Worm (Caenorhabditis elegans): ENCODE measurements around the gene famh-161.

Gene famh-161

DNA sequence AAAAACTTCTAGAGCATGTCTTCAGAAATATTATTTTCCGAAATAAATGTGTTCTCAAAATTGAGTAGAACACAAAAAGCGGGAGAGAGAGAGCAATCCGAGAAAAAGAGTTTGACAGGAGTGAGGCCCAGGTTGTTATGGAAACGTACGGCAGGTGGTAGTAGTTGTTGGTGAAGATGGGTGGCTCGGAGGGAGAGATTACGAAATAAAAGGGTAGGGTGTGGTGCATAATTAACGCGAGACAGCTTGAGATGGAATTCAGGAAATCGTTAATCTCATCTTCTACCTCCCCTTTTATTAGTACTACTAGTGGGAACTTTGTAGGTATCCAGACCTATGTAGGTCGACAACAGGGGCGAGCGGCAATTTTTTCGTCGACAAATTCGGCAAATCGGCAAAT, at the start of gene famh-161:
TSS of gene famh-161 (minus strand) at position 101 of the 400 bp plus-strand sequence.
- no peak for TF ChIP-seq D2030.7 (GFP tag; IDR thresholded peaks at IDR 0.05)
- TF ChIP-seq attf-3 (GFP tag; conservative IDR thresholded peaks at IDR 0.05): no peak
- TF ChIP-seq T07F8.4 (tag; optimal IDR thresholded peaks at IDR 0.05): no peak
- no peak for TF ChIP-seq F33H1.4 (GFP tag; IDR thresholded peaks at IDR 0.05)
- TF ChIP-seq sea-2 (GFP tag; IDR thresholded peaks at IDR 0.05): no peak
- TF ChIP-seq ceh-27 (GFP tag; optimal IDR thresholded peaks at IDR 0.05): no peak
- TF ChIP-seq bed-2 (GFP tag; IDR thresholded peaks at IDR 0.05): no peak
- TF ChIP-seq snpc-1.3 (tag; optimal IDR thresholded peaks at IDR 0.05; ENCODE audit: insufficient read depth): no peak
- no peak for TF ChIP-seq somi-1 (GFP tag; optimal IDR thresholded peaks at IDR 0.05)
- no peak for TF ChIP-seq unc-130 (GFP tag; optimal IDR thresholded peaks at IDR 0.05)
- no peak for TF ChIP-seq ekl-4 (GFP tag; IDR thresholded peaks at IDR 0.05)
- no peak for TF ChIP-seq K12H6.12 (tag; optimal IDR thresholded peaks at IDR 0.05)

DNA sequence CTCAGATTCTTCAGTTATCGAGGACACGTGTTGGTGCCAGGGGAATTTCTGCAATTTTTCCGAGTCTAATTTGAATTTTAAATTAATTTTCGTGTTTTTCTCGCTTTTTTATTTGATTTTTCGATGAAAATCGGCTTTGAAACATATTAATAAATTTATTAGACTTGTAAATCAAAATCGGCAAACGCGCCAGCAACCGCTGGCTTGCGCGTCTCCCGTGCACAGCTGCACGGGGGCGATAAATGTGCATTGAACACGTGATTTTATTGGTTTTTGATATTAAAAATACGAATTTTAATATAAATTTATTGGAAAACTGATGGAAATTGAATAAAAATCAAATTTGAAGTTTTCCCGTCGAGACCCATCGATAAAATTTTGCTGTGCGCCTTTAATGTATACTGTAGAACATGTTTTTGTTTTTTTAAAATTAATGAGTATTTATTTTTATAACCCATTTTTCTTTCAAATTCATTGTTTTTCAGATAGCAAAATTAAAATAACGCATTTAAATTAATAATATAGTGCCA, 46.6 kb upstream of the famh-161 start, which contains the start of gene F26F2.7:
TSS of gene F26F2.7 (plus strand) at position 480 of the 530 bp plus-strand sequence.
- peak; percentile 32 for TF ChIP-seq F57C9.4 (tag; optimal IDR thresholded peaks at IDR 0.05)
- peak; percentile 80 for TF ChIP-seq nhr-80 (tag; optimal IDR thresholded peaks at IDR 0.05)
- TF ChIP-seq egl-18 (GFP tag; IDR thresholded peaks at IDR 0.05): no peak
- peak; percentile 28 for TF ChIP-seq F22D6.2 (tag; optimal IDR thresholded peaks at IDR 0.05)
- no peak for TF ChIP-seq fkh-3 (tag; optimal IDR thresholded peaks at IDR 0.05)
- TF ChIP-seq mel-28 (tag; optimal IDR thresholded peaks at IDR 0.05; ENCODE audit: borderline replicate concordance): no peak
- TF ChIP-seq C17E4.6 (GFP tag; IDR thresholded peaks at IDR 0.05): peak; percentile 50; the same call in 1 of the 2 replicates
- peak; percentile 41 for TF ChIP-seq snpc-1.1 (tag; optimal IDR thresholded peaks at IDR 0.05; ENCODE audit: insufficient read depth)
- TF ChIP-seq ztf-28 (GFP tag; IDR thresholded peaks at IDR 0.05): no peak
- TF ChIP-seq ztf-22 (GFP tag; optimal IDR thresholded peaks at IDR 0.05): no peak
- no peak for TF ChIP-seq lsy-27 (tag; optimal IDR thresholded peaks at IDR 0.05; ENCODE audit: borderline replicate concordance, insufficient read depth)
- no peak for TF ChIP-seq T26A5.8 (tag; optimal IDR thresholded peaks at IDR 0.05)
- TF ChIP-seq D2030.7 (GFP tag; IDR thresholded peaks at IDR 0.05): peak; percentile 91
- no peak for TF ChIP-seq F39B2.1 (GFP tag; IDR thresholded peaks at IDR 0.05)
- TF ChIP-seq ama-1 (optimal IDR thresholded peaks at IDR 0.05): no peak
- no peak for TF ChIP-seq ama-1 (GFP tag; optimal IDR thresholded peaks at IDR 0.05)
- no peak for TF ChIP-seq zim-3 (tag; optimal IDR thresholded peaks at IDR 0.05)
- TF ChIP-seq sea-2 (GFP tag; IDR thresholded peaks at IDR 0.05): no peak
- no peak for TF ChIP-seq nhr-120 (GFP tag; IDR thresholded peaks at IDR 0.05)
- TF ChIP-seq dox-1 (GFP tag; IDR thresholded peaks at IDR 0.05): peak; percentile 98
- TF ChIP-seq snpc-3.4 (tag; optimal IDR thresholded peaks at IDR 0.05): peak; percentile 50
- peak; percentile 78 for TF ChIP-seq madf-10 (tag; optimal IDR thresholded peaks at IDR 0.05)
- TF ChIP-seq attf-3 (GFP tag; conservative IDR thresholded peaks at IDR 0.05): peak; percentile 58
- peak; percentile 25 for TF ChIP-seq B0261.1 (tag; optimal IDR thresholded peaks at IDR 0.05)
- TF ChIP-seq ceh-27 (GFP tag; optimal IDR thresholded peaks at IDR 0.05): no peak
- peak; percentile 90 for TF ChIP-seq lin-40 (tag; optimal IDR thresholded peaks at IDR 0.05)
- peak; percentile 94 for TF ChIP-seq lsl-1 (GFP tag; optimal IDR thresholded peaks at IDR 0.05)
- no peak for TF ChIP-seq lin-26 (GFP tag; IDR thresholded peaks at IDR 0.05)
- peak; percentile 79 for TF ChIP-seq K11D2.4 (GFP tag; IDR thresholded peaks at IDR 0.05)
- no peak for TF ChIP-seq aptf-2 (GFP tag; conservative IDR thresholded peaks at IDR 0.05)
- TF ChIP-seq mxl-1 (tag; optimal IDR thresholded peaks at IDR 0.05): peak; percentile 9
- no peak for TF ChIP-seq bed-1 (GFP tag; IDR thresholded peaks at IDR 0.05)
- no peak for TF ChIP-seq unc-62 (GFP tag; optimal IDR thresholded peaks at IDR 0.05)
- peak; percentile 92 for TF ChIP-seq tlf-1 (GFP tag; optimal IDR thresholded peaks at IDR 0.05)
- no peak for TF ChIP-seq hrde-1 (tag; optimal IDR thresholded peaks at IDR 0.05; ENCODE audit: borderline replicate concordance)
- no peak for TF ChIP-seq mes-4 (tag; optimal IDR thresholded peaks at IDR 0.05)
- 0 out of 2 replicates have a peak, but pooled peaks have one; percentile 20 for TF ChIP-seq F37B4.10 (GFP tag; IDR thresholded peaks at IDR 0.05)
- TF ChIP-seq ztf-3 (GFP tag; optimal IDR thresholded peaks at IDR 0.05): no peak
